Fruit fly (Drosophila melanogaster) whole organism, embryonic: ENCODE results near the gene Mabi.
"Not testable (repeated sequence)": the region's sequence is repeated elsewhere in the genome, so short reads cannot be mapped to it uniquely, and the experiment has no call there.

Experiments used
- Bgb ChIP-seq: fragments of 200-800 bp; sonication (Bioruptor generic); IDR thresholded peaks from 2 replicates; pipeline ENCODE4 v1.3.6; 2022; ENCODE audit warnings: missing biosample characterization, missing genetic modification characterization; ENCODE audit not compliant: partially characterized antibody
- CG10267 ChIP-seq: fragments of 200-800 bp; sonication (Bioruptor generic); optimal IDR thresholded peaks from 2 replicates; lab custom pipeline; 2018; ENCODE audit warnings: missing biosample characterization, mild to moderate bottlenecking, missing genetic modification characterization, moderate library complexity
- CG10979 ChIP-seq: fragments of 200-800 bp; sonication (Bioruptor generic); optimal IDR thresholded peaks from 2 replicates; lab custom pipeline; 2018; ENCODE audit warnings: missing biosample characterization, mild to moderate bottlenecking, missing genetic modification characterization, moderate library complexity
- CG11085 ChIP-seq: fragments of 200-800 bp; sonication (Bioruptor generic); IDR thresholded peaks from 2 replicates; pipeline ENCODE4 v1.3.6; 2022; ENCODE audit warnings: missing biosample characterization, missing genetic modification characterization
- CG1233 ChIP-seq: fragments of 200-800 bp; sonication (Bioruptor generic); optimal IDR thresholded peaks from 4 replicates; lab custom pipeline; 2018; ENCODE audit warnings: missing biosample characterization, mild to moderate bottlenecking, missing genetic modification characterization
- CG12942 ChIP-seq: fragments of 200-800 bp; sonication (Bioruptor generic); optimal IDR thresholded peaks from 3 replicates; lab custom pipeline; 2016; ENCODE audit warnings: missing biosample characterization, missing genetic modification characterization
- CG14050 ChIP-seq: fragments of 200-800 bp; sonication (Bioruptor generic); IDR thresholded peaks from 3 replicates; pipeline ENCODE4 v1.3.6; 2022; ENCODE audit warnings: missing biosample characterization, missing genetic modification characterization
- CG14710 ChIP-seq: fragments of 200-800 bp; sonication (Bioruptor generic); optimal IDR thresholded peaks from 3 replicates; lab custom pipeline; 2019; ENCODE audit warnings: missing biosample characterization, mild to moderate bottlenecking, missing genetic modification characterization, moderate library complexity
- CG15601 ChIP-seq: fragments of 200-800 bp; sonication (Bioruptor generic); optimal IDR thresholded peaks from 3 replicates; lab custom pipeline; 2019; ENCODE audit warnings: missing biosample characterization, mild to moderate bottlenecking, missing genetic modification characterization, moderate library complexity
- CG16813 ChIP-seq: fragments of 200-800 bp; sonication (Bioruptor generic); IDR thresholded peaks from 3 replicates; pipeline ENCODE4 v1.3.6; 2022; ENCODE audit warnings: missing biosample characterization, missing genetic modification characterization; ENCODE audit not compliant: partially characterized antibody
- CG16863 ChIP-seq: fragments of 200-800 bp; sonication (Bioruptor generic); optimal IDR thresholded peaks from 3 replicates; lab custom pipeline; 2016; ENCODE audit warnings: missing biosample characterization, missing genetic modification characterization
- CG17328 ChIP-seq: fragments of 200-800 bp; sonication (Bioruptor generic); IDR thresholded peaks from 2 replicates; pipeline ENCODE4 v1.3.6; 2022; ENCODE audit warnings: missing biosample characterization, missing genetic modification characterization
- CG17361 ChIP-seq: fragments of 200-800 bp; sonication (Bioruptor generic); IDR thresholded peaks from 3 replicates; pipeline ENCODE4 v1.3.6; 2022; ENCODE audit warnings: missing biosample characterization, missing genetic modification characterization
- CG1792 ChIP-seq: fragments of 200-800 bp; sonication (Bioruptor generic); optimal IDR thresholded peaks from 2 replicates; lab custom pipeline; 2016; ENCODE audit warnings: missing biosample characterization, missing genetic modification characterization
- CG2712 ChIP-seq: fragments of 200-800 bp; optimal IDR thresholded peaks from 3 replicates; lab custom pipeline; 2019; ENCODE audit warnings: missing biosample characterization, mild to moderate bottlenecking, missing genetic modification characterization, moderate library complexity
- CG4730 ChIP-seq: fragments of 200-800 bp; sonication (Bioruptor generic); IDR thresholded peaks from 2 replicates; pipeline ENCODE4 v1.3.6; 2022; ENCODE audit warnings: missing biosample characterization, missing genetic modification characterization
- CG5245 ChIP-seq: fragments of 200-800 bp; sonication (Bioruptor generic); optimal IDR thresholded peaks from 3 replicates; lab custom pipeline; 2016; ENCODE audit warnings: missing biosample characterization, missing genetic modification characterization
- CG7839 ChIP-seq: fragments of 200-800 bp; sonication (Bioruptor generic); optimal IDR thresholded peaks from 3 replicates; lab custom pipeline; 2018; ENCODE audit warnings: missing biosample characterization, mild to moderate bottlenecking, missing genetic modification characterization, moderate library complexity
- CG8089 ChIP-seq: fragments of 200-800 bp; sonication (Bioruptor generic); optimal IDR thresholded peaks from 3 replicates; lab custom pipeline; 2016; ENCODE audit warnings: missing biosample characterization, missing genetic modification characterization
- CG9817 ChIP-seq: fragments of 200-800 bp; sonication (Bioruptor generic); optimal IDR thresholded peaks from 2 replicates; lab custom pipeline; 2018; ENCODE audit warnings: missing biosample characterization, mild to moderate bottlenecking, missing genetic modification characterization, moderate library complexity
- CG9932 ChIP-seq: fragments of 200-800 bp; sonication (Bioruptor generic); IDR thresholded peaks from 2 replicates; pipeline ENCODE4 v1.3.6; 2022; ENCODE audit warnings: missing biosample characterization, missing genetic modification characterization
- ERR ChIP-seq: fragments of 200-800 bp; sonication (Bioruptor generic); optimal IDR thresholded peaks from 2 replicates; lab custom pipeline; 2016; ENCODE audit warnings: missing biosample characterization, missing genetic modification characterization
- Fer1 ChIP-seq: fragments of 200-800 bp; sonication (Bioruptor generic); optimal IDR thresholded peaks from 2 replicates; lab custom pipeline; 2017; ENCODE audit warnings: missing biosample characterization, mild to moderate bottlenecking, missing genetic modification characterization
- Fer3 ChIP-seq: fragments of 200-800 bp; sonication (Bioruptor generic); optimal IDR thresholded peaks from 2 replicates; lab custom pipeline; 2018; ENCODE audit warnings: missing biosample characterization, mild to moderate bottlenecking, missing genetic modification characterization, moderate library complexity
- HLH4C ChIP-seq: fragments of 200-800 bp; sonication (Bioruptor generic); IDR thresholded peaks from 3 replicates; pipeline ENCODE4 v1.3.6; 2022; ENCODE audit warnings: missing biosample characterization, missing genetic modification characterization; ENCODE audit not compliant: partially characterized antibody
- HmgZ ChIP-seq: fragments of 200-800 bp; sonication (Bioruptor generic); optimal IDR thresholded peaks from 2 replicates; lab custom pipeline; 2018; ENCODE audit warnings: missing biosample characterization, mild to moderate bottlenecking, missing genetic modification characterization
- Hr51 ChIP-seq, 2 experiments: fragments of 200-800 bp; sonication (Bioruptor generic); optimal IDR thresholded peaks; 2 replicates in 1 of 2; 3 replicates in 1 of 2; lab custom pipeline; 2016 to 2018; ENCODE audit warnings: missing biosample characterization in 2 of 2, missing genetic modification characterization in 2 of 2, mild to moderate bottlenecking in 1 of 2, moderate library complexity in 1 of 2
- Hsf ChIP-seq: fragments of 200-800 bp; sonication (Bioruptor generic); optimal IDR thresholded peaks from 3 replicates; lab custom pipeline; 2016; ENCODE audit warnings: missing biosample characterization, missing genetic modification characterization
- Rfx ChIP-seq: fragments of 200-800 bp; sonication (Bioruptor generic); IDR thresholded peaks from 2 replicates; pipeline ENCODE4 v1.3.6; 2022; ENCODE audit warnings: missing biosample characterization, missing genetic modification characterization
- Scr ChIP-seq: fragments of 200-800 bp; sonication (Bioruptor generic); IDR thresholded peaks from 2 replicates; pipeline ENCODE4 v1.3.6; 2022; ENCODE audit warnings: missing biosample characterization, missing genetic modification characterization; ENCODE audit not compliant: partially characterized antibody
- Taf1 ChIP-seq: fragments of 200-800 bp; sonication (Bioruptor generic); IDR thresholded peaks from 2 replicates; pipeline ENCODE4 v1.3.6; 2022; ENCODE audit warnings: missing biosample characterization, missing genetic modification characterization
- bbx ChIP-seq: fragments of 200-800 bp; sonication (Bioruptor generic); IDR thresholded peaks from 2 replicates; pipeline ENCODE4 v1.3.6; 2022; ENCODE audit warnings: missing biosample characterization, missing genetic modification characterization; ENCODE audit not compliant: partially characterized antibody
- caup ChIP-seq: fragments of 200-800 bp; sonication (Bioruptor generic); optimal IDR thresholded peaks from 3 replicates; lab custom pipeline; 2017; ENCODE audit warnings: missing biosample characterization, mild to moderate bottlenecking, missing genetic modification characterization, moderate library complexity; ENCODE audit not compliant: severe bottlenecking
- chif ChIP-seq, 2 experiments: fragments of 200-800 bp; sonication (Bioruptor generic); optimal IDR thresholded peaks; 3 replicates each; lab custom pipeline; 2016; ENCODE audit warnings: missing biosample characterization in 2 of 2, missing genetic modification characterization in 2 of 2
- chm ChIP-seq: fragments of 200-800 bp; sonication (Bioruptor generic); IDR thresholded peaks from 2 replicates; pipeline ENCODE4 v1.3.6; 2022; ENCODE audit warnings: missing biosample characterization, missing genetic modification characterization
- dati ChIP-seq: fragments of 200-800 bp; sonication (Bioruptor generic); IDR thresholded peaks from 2 replicates; pipeline ENCODE4 v1.3.6; 2022; ENCODE audit warnings: missing biosample characterization, missing genetic modification characterization
- ftz-f1 ChIP-seq: fragments of 200-800 bp; sonication (Bioruptor generic); optimal IDR thresholded peaks from 2 replicates; lab custom pipeline; 2016; ENCODE audit warnings: missing biosample characterization, missing genetic modification characterization
- gce ChIP-seq: fragments of 200-800 bp; sonication (Bioruptor generic); IDR thresholded peaks from 3 replicates; pipeline ENCODE4 v1.3.6; 2022; ENCODE audit warnings: missing biosample characterization, missing genetic modification characterization
- hkb ChIP-seq, 2 experiments: fragments of 200-800 bp in 1 of 2; fragments of >200 bp in 1 of 2; sonication (Bioruptor generic) in 1 of 2; IDR thresholded peaks in 1 of 2; optimal IDR thresholded peaks in 1 of 2; 2 replicates each; pipeline versions ENCODE4 v1.3.6 to Lab custom; 2017 to 2022; ENCODE audit warnings: missing biosample characterization in 1 of 2, missing genetic modification characterization in 1 of 2
- jigr1 ChIP-seq: fragments of 200-800 bp; sonication (Bioruptor generic); IDR thresholded peaks from 3 replicates; pipeline ENCODE4 v1.3.6; 2022; ENCODE audit warnings: missing biosample characterization, missing genetic modification characterization
- kay ChIP-seq: fragments of 200-800 bp; sonication (Bioruptor generic); optimal IDR thresholded peaks from 2 replicates; lab custom pipeline; 2016; ENCODE audit warnings: missing biosample characterization, missing genetic modification characterization
- lbe ChIP-seq: fragments of 200-800 bp; sonication (Bioruptor generic); optimal IDR thresholded peaks from 2 replicates; lab custom pipeline; 2016; ENCODE audit warnings: missing biosample characterization, mild to moderate bottlenecking, missing genetic modification characterization
- onecut ChIP-seq: fragments of 200-800 bp; sonication (Bioruptor generic); IDR thresholded peaks from 2 replicates; pipeline ENCODE4 v1.3.6; 2022; ENCODE audit warnings: missing biosample characterization, missing genetic modification characterization
- seq ChIP-seq: fragments of 200-800 bp; sonication (Bioruptor generic); IDR thresholded peaks from 2 replicates; pipeline ENCODE4 v1.3.6; 2022; ENCODE audit warnings: missing biosample characterization, missing genetic modification characterization
- slbo ChIP-seq: fragments of 200-800 bp; sonication (Bioruptor generic); IDR thresholded peaks from 2 replicates; pipeline ENCODE4 v1.3.6; 2022; ENCODE audit warnings: missing biosample characterization, missing genetic modification characterization
- sug ChIP-seq: fragments of 200-800 bp; optimal IDR thresholded peaks from 2 replicates; lab custom pipeline; 2019; ENCODE audit warnings: missing biosample characterization, mild to moderate bottlenecking, missing genetic modification characterization, moderate library complexity
- toy ChIP-seq: fragments of 200-800 bp; sonication (Bioruptor generic); IDR thresholded peaks from 2 replicates; pipeline ENCODE4 v1.3.6; 2022; ENCODE audit warnings: missing biosample characterization, missing genetic modification characterization
- trh ChIP-seq: fragments of 200-800 bp; sonication (Bioruptor generic); optimal IDR thresholded peaks from 2 replicates; lab custom pipeline; 2016; ENCODE audit warnings: missing biosample characterization, missing genetic modification characterization

The Mabi gene

DNA sequence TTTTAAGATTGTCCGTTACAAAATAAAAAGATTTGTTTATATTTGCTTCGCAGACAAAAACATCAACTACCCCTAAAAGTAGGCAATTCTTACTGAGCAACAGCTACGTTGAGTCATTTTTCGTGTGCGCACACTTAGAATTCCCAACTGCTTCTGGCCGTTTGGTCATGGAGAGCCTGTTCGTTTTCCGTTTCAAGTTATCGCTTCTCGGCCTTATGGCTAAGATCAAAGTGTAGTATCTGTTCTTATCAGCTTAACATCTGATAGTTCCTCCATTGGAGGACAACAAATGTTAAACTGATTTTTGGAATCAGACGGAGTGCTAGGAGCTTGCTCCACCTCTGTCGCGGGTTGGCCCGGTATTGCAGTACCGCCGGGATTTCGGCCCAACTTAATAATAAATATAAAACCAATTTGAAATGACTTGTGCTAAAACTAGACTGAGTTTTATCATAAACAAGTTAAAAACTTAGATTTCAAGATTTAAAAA is 18.8 kb downstream of the Mabi start (continued):
- TF ChIP-seq hkb (optimal IDR thresholded peaks at IDR 0.05; lab: Kevin White, UChicago) = not testable (repeated sequence)
- TF ChIP-seq hkb (GFP tag; IDR thresholded peaks at IDR 0.05; lab: Robert Waterston, UW) = peak; percentile 75
- peak; percentile 40 for TF ChIP-seq lbe
- TF ChIP-seq jigr1 (GFP tag; lab: Robert Waterston, UW) = 0 out of 3 replicates have a peak, but pooled peaks have one; percentile 14
- TF ChIP-seq Fer3 = peak; percentile 62
- peak; percentile 37 for TF ChIP-seq CG5245
- peak; percentile 7 for TF ChIP-seq CG15601 (tag; lab: Kevin White, UChicago)
- TF ChIP-seq CG14050 (GFP tag; lab: Robert Waterston, UW) = 0 out of 3 replicates have a peak, but pooled peaks have one; percentile 16
- TF ChIP-seq CG10979 (tag; lab: Kevin White, UChicago) = peak; percentile 42
- TF ChIP-seq CG16863 = peak; percentile 31
- TF ChIP-seq bbx = peak; percentile 77
- peak; percentile 67 for TF ChIP-seq CG1233 (GFP tag; lab: Kevin White, UChicago)
- peak; percentile 13 for TF ChIP-seq ftz-f1 (GFP tag; lab: Kevin White, UChicago)
- TF ChIP-seq CG10267 (tag; lab: Kevin White, UChicago) = peak; percentile 7
- TF ChIP-seq ERR (GFP tag; lab: Kevin White, UChicago) = peak; percentile 76
- TF ChIP-seq CG4730 (GFP tag; lab: Robert Waterston, UW) = peak; percentile 44; the same call in 1 of the 2 replicates
- TF ChIP-seq slbo (GFP tag; lab: Robert Waterston, UW) = peak; percentile 80
- peak; percentile 88 for TF ChIP-seq kay (GFP tag; lab: Kevin White, UChicago)
- TF ChIP-seq dati = peak; percentile 31; the same call in 1 of the 2 replicates
- TF ChIP-seq CG9932 (GFP tag; lab: Robert Waterston, UW) = peak; percentile 59; the same call in 1 of the 2 replicates
- TF ChIP-seq HLH4C (GFP tag; lab: Robert Waterston, UW) = peak; percentile 25; the same call in 1 of the 3 replicates
- TF ChIP-seq Hsf = peak; percentile 44
- peak; percentile 58 for TF ChIP-seq CG1792
- TF ChIP-seq CG2712 = peak; percentile 53
- peak; percentile 33 for TF ChIP-seq sug (tag; lab: Kevin White, UChicago)
- TF ChIP-seq chif (GFP tag; optimal IDR thresholded peaks at IDR 0.05; lab: Kevin White, UChicago) = peak in 1 of 2 experiments; percentile 52
- peak; percentile 25 for TF ChIP-seq HmgZ
- peak; percentile 54; the same call in 2 of the 3 replicates for TF ChIP-seq CG16813 (GFP tag; lab: Robert Waterston, UW)
- TF ChIP-seq CG17361 (GFP tag; lab: Robert Waterston, UW) = peak; percentile 52; the same call in 1 of the 3 replicates
- TF ChIP-seq CG9817 (tag; lab: Kevin White, UChicago) = peak; percentile 26
- TF ChIP-seq CG8089 = peak; percentile 8
- peak; percentile 19 for TF ChIP-seq CG12942 (GFP tag; lab: Kevin White, UChicago)
- peak; percentile 67 for TF ChIP-seq CG7839
- 0 out of 2 replicates have a peak, but pooled peaks have one; percentile 34 for TF ChIP-seq toy (GFP tag; lab: Robert Waterston, UW)
- TF ChIP-seq Scr (GFP tag; lab: Robert Waterston, UW) = peak; percentile 47
- TF ChIP-seq Rfx = peak; percentile 56; the same call in 1 of the 2 replicates
- peak; percentile 29 for TF ChIP-seq CG14710 (tag; lab: Kevin White, UChicago)
- TF ChIP-seq onecut (GFP tag; lab: Robert Waterston, UW) = peak; percentile 50; the same call in 1 of the 2 replicates
- TF ChIP-seq trh (GFP tag; lab: Kevin White, UChicago) = peak; percentile 8
- TF ChIP-seq Bgb (GFP tag; lab: Robert Waterston, UW) = peak; percentile 73
- peak; percentile 8; the same call in 1 of the 2 replicates for TF ChIP-seq CG17328 (GFP tag; lab: Robert Waterston, UW)
- TF ChIP-seq Fer1 (GFP tag; lab: Kevin White, UChicago) = peak; percentile 10
- TF ChIP-seq Taf1 (GFP tag; lab: Robert Waterston, UW) = peak; percentile 46; the same call in 1 of the 2 replicates
- peak; percentile 72; the same call in 1 of the 2 replicates for TF ChIP-seq chm (GFP tag; lab: Robert Waterston, UW)
- peak; percentile 61; the same call in 1 of the 2 replicates for TF ChIP-seq CG11085 (GFP tag; lab: Robert Waterston, UW)
- peak in 1 of 2 experiments; percentile 47 for TF ChIP-seq Hr51 (GFP tag; optimal IDR thresholded peaks at IDR 0.05; lab: Kevin White, UChicago)
- 0 out of 3 replicates have a peak, but pooled peaks have one; percentile 55 for TF ChIP-seq gce (GFP tag; lab: Robert Waterston, UW)
- peak; percentile 46; the same call in 1 of the 2 replicates for TF ChIP-seq seq (GFP tag; lab: Robert Waterston, UW)
- peak; percentile 80 for TF ChIP-seq caup (GFP tag; lab: Kevin White, UChicago)
